Comparison of ENCODE assay signal across 2 worm cellular contexts in the genomic region with DNA sequence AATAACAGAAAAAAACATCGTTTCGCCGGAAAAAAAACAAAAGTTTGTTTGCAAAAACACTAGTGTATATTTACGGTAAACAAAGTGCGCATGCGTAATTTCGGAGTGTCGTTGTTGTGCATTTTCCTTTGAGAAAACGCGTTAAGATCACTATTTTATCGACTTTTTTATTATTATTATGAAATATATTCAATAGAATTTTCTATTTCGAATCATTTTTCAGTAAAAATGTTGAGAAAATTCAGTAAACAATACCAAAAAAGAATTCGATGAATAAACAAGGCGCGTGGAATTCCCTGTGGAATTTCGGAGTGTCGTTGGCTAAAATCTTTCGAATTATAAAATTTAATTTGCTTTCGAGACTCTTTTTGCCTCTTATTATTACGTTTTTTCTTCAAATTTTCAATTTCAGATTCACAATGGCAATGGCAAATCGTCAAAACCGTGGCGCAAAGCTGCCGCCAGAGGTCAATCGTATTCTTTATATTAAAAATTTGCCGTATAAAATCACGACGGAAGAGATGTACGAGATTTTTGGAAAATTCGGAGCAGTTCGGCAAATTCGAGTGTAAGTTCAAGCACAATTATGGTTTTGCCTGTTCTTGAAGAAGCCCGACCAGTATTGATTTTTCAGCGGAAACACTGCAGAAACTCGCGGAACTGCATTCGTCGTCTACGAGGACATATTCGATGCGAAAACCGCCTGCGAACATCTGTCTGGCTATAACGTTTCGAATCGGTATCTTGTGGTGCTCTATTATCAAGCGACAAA.
TF ChIP-seq lines count a peak whose summit lies in the region.

A gene (minus strand): TSS at position 36 of the 772 bp plus-strand sequence.
A gene (plus strand): TSS at position 413 of the 772 bp plus-strand sequence.

TF ChIP-seq in whole organism, L2 larva, 48 proteins besides CTCF, POLR2A, EP300 and RAD21 (continued from another document):
- TF ChIP-seq ZK546.5 (tag; optimal IDR thresholded peaks at IDR 0.05; lab: Kevin White, UChicago): no peak
- TF ChIP-seq unc-39 (tag; optimal IDR thresholded peaks at IDR 0.05; lab: Kevin White, UChicago): no peak
- no peak for TF ChIP-seq alr-1 (tag; optimal IDR thresholded peaks at IDR 0.05; lab: Kevin White, UChicago)
- no peak for TF ChIP-seq peb-1 (tag; optimal IDR thresholded peaks at IDR 0.05; lab: Kevin White, UChicago)
- TF ChIP-seq ztf-1 (GFP tag; conservative IDR thresholded peaks at IDR 0.05; lab: Robert Waterston, UW): no peak
- no peak for TF ChIP-seq zag-1 (tag; optimal IDR thresholded peaks at IDR 0.05; lab: Kevin White, UChicago)
- no peak for TF ChIP-seq elt-1 (tag; optimal IDR thresholded peaks at IDR 0.05; lab: Kevin White, UChicago)
- TF ChIP-seq nhr-11 (tag; optimal IDR thresholded peaks at IDR 0.05; lab: Kevin White, UChicago): no peak
- TF ChIP-seq gmeb-1 (tag; optimal IDR thresholded peaks at IDR 0.05; lab: Kevin White, UChicago): peak; percentile 74
- no peak for TF ChIP-seq ztf-4 (tag; optimal IDR thresholded peaks at IDR 0.05; lab: Kevin White, UChicago)
- TF ChIP-seq elt-3 (tag; optimal IDR thresholded peaks at IDR 0.05; lab: Kevin White, UChicago): no peak
- TF ChIP-seq lsy-2 (tag; optimal IDR thresholded peaks at IDR 0.05; lab: Kevin White, UChicago): peak; percentile 54 to 83
- TF ChIP-seq skn-1 (tag; optimal IDR thresholded peaks at IDR 0.05; lab: Kevin White, UChicago): no peak
- TF ChIP-seq C34F6.9 (tag; optimal IDR thresholded peaks at IDR 0.05; lab: Kevin White, UChicago): peak; percentile 78
- TF ChIP-seq Y55F3AM.14 (GFP tag; optimal IDR thresholded peaks at IDR 0.05; lab: Kevin White, UChicago): no peak
- peak; percentile 52 for TF ChIP-seq sma-3 (GFP tag; optimal IDR thresholded peaks at IDR 0.05; lab: Kevin White, UChicago)
- TF ChIP-seq ama-1 (optimal IDR thresholded peaks at IDR 0.05; lab: Kevin White, UChicago): no peak
- TF ChIP-seq mbf-1 (tag; optimal IDR thresholded peaks at IDR 0.05; lab: Kevin White, UChicago): no peak
- no peak for TF ChIP-seq dmd-4 (tag; optimal IDR thresholded peaks at IDR 0.05; lab: Kevin White, UChicago)
- TF ChIP-seq F13H6.1 (tag; optimal IDR thresholded peaks at IDR 0.05; lab: Kevin White, UChicago): no peak
- no peak for TF ChIP-seq mab-5 (tag; optimal IDR thresholded peaks at IDR 0.05; lab: Kevin White, UChicago)
- no peak for TF ChIP-seq snpc-4 (tag; optimal IDR thresholded peaks at IDR 0.05; lab: Kevin White, UChicago)
- peak; percentile 93 for TF ChIP-seq R02D3.7 (tag; optimal IDR thresholded peaks at IDR 0.05; lab: Kevin White, UChicago)
- no peak for TF ChIP-seq nhr-77 (tag; optimal IDR thresholded peaks at IDR 0.05; lab: Kevin White, UChicago)
- TF ChIP-seq nhr-12 (tag; optimal IDR thresholded peaks at IDR 0.05; lab: Kevin White, UChicago): no peak
- no peak for TF ChIP-seq lin-39 (tag; optimal IDR thresholded peaks at IDR 0.05; lab: Kevin White, UChicago)
- TF ChIP-seq nhr-237 (tag; optimal IDR thresholded peaks at IDR 0.05; lab: Kevin White, UChicago): no peak
- no peak for TF ChIP-seq unc-62 (GFP tag; optimal IDR thresholded peaks at IDR 0.05; lab: Kevin White, UChicago)
TF ChIP-seq in whole organism, L2 larva: peak in this region for 11.

TF ChIP-seq in whole organism, L4 larva, 104 proteins besides CTCF, POLR2A, EP300 and RAD21 (continued from another document):
- TF ChIP-seq lin-38 (GFP tag; IDR thresholded peaks at IDR 0.05; lab: Robert Waterston, UW) (peak; percentile 26), hlh-30 (tag; optimal IDR thresholded peaks at IDR 0.05; lab: Kevin White, UChicago; ENCODE audit: insufficient read depth) (peak; percentile 21), nhr-237 (tag; optimal IDR thresholded peaks at IDR 0.05; lab: Kevin White, UChicago) (no peak), mxl-3 (GFP tag; optimal IDR thresholded peaks at IDR 0.05; lab: Kevin White, UChicago) (no peak), zfp-3 (GFP tag; conservative IDR thresholded peaks at IDR 0.05; lab: Robert Waterston, UW) (no peak), mep-1 (tag; optimal IDR thresholded peaks at IDR 0.05; lab: Kevin White, UChicago) (peak; percentile 56), zip-11 (GFP tag; IDR thresholded peaks at IDR 0.05; lab: Robert Waterston, UW) (no peak), mdl-1 (tag; optimal IDR thresholded peaks at IDR 0.05; lab: Kevin White, UChicago) (no peak), dve-1 (tag; optimal IDR thresholded peaks at IDR 0.05; lab: Kevin White, UChicago; ENCODE audit: insufficient read depth) (peak; percentile 37), F49E8.2 (tag; optimal IDR thresholded peaks at IDR 0.05; lab: Kevin White, UChicago; ENCODE audit: borderline replicate concordance) (no peak), dmd-6 (GFP tag; IDR thresholded peaks at IDR 0.05; lab: Robert Waterston, UW) (no peak), hif-1 (tag; optimal IDR thresholded peaks at IDR 0.05; lab: Kevin White, UChicago) (peak in 1 of 2 experiments; percentile 7), mxl-2 (GFP tag; conservative IDR thresholded peaks at IDR 0.05; lab: Robert Waterston, UW) (no peak), rbr-2 (tag; optimal IDR thresholded peaks at IDR 0.05; lab: Kevin White, UChicago) (peak; percentile 48), tag-97 (GFP tag; IDR thresholded peaks at IDR 0.05; lab: Robert Waterston, UW) (no peak), T26A8.4 (GFP tag; IDR thresholded peaks at IDR 0.05; lab: Robert Waterston, UW) (no peak), madf-5 (GFP tag; IDR thresholded peaks at IDR 0.05; lab: Robert Waterston, UW) (no peak), lin-29 (GFP tag; IDR thresholded peaks at IDR 0.05; lab: Robert Waterston, UW) (no peak), hmg-1.1 (GFP tag; IDR thresholded peaks at IDR 0.05; lab: Robert Waterston, UW) (peak; percentile 29; the same call in 1 of the 2 replicates), nhr-41 (GFP tag; IDR thresholded peaks at IDR 0.05; lab: Robert Waterston, UW) (no peak), unc-62 (GFP tag; optimal IDR thresholded peaks at IDR 0.05 in 1 of 2; lab: Kevin White, UChicago) (no peak), unc-62 (tag; optimal IDR thresholded peaks at IDR 0.05; lab: Kevin White, UChicago) (no peak), set-16 (GFP tag; IDR thresholded peaks at IDR 0.05; lab: Robert Waterston, UW) (no peak), pha-4 (GFP tag; IDR thresholded peaks at IDR 0.05; lab: Robert Waterston, UW) (no peak), pha-4 (tag; optimal IDR thresholded peaks at IDR 0.05; lab: Kevin White, UChicago) (no peak), daf-16 (GFP tag; optimal IDR thresholded peaks at IDR 0.05; lab: Kevin White, UChicago) (no peak), daf-16 (tag; optimal IDR thresholded peaks at IDR 0.05; lab: Kevin White, UChicago) (peak; percentile 72), lin-13 (GFP tag; optimal IDR thresholded peaks at IDR 0.05; lab: Kevin White, UChicago) (no peak), lin-39 (tag; optimal IDR thresholded peaks at IDR 0.05; lab: Kevin White, UChicago) (no peak), pqm-1 (tag; optimal IDR thresholded peaks at IDR 0.05; lab: Kevin White, UChicago) (no peak), nhr-42 (GFP tag; IDR thresholded peaks at IDR 0.05; lab: Robert Waterston, UW) (no peak), ctbp-1 (GFP tag; IDR thresholded peaks at IDR 0.05; lab: Robert Waterston, UW) (0 out of 2 replicates have a peak, but pooled peaks have one; percentile 19), D1046.2 (GFP tag; IDR thresholded peaks at IDR 0.05; lab: Robert Waterston, UW) (no peak), R02D3.7 (tag; optimal IDR thresholded peaks at IDR 0.05; lab: Kevin White, UChicago) (peak; percentile 83), lsy-2 (tag; optimal IDR thresholded peaks at IDR 0.05; lab: Kevin White, UChicago) (peak in 1 of 2 experiments; percentile 72), duxl-1 (tag; optimal IDR thresholded peaks at IDR 0.05; lab: Kevin White, UChicago; ENCODE audit: poor library complexity) (no peak)
